Worm (Caenorhabditis elegans) whole organism, L4 larva: ENCODE data around the gene C36A4.4.
"Not testable (repeated sequence)": the region's sequence is repeated elsewhere in the genome, so short reads cannot be mapped to it uniquely, and the experiment has no call there.

Experiments
- F37D6.2 ChIP-seq: sonication (generic microtip); optimal IDR thresholded peaks from 2 replicates; lab custom pipeline; 2016; ENCODE audit warnings: mild to moderate bottlenecking, missing genetic modification characterization, missing compliant biosample characterization
- aha-1 ChIP-seq: fragments of 150-350 bp; peaks from one replicate; lab custom pipeline; 2014; ENCODE audit warnings: missing biosample characterization, missing genetic modification characterization
- ceh-20 ChIP-seq: fragments of 200-800 bp; sonication (Bioruptor generic); IDR thresholded peaks from 2 replicates; pipeline ENCODE4 v1.3.6; 2022; ENCODE audit warnings: missing genetic modification reagents, missing genetic modification characterization, missing compliant biosample characterization
- ceh-28 ChIP-seq: fragments of 150-350 bp; optimal IDR thresholded peaks from 2 replicates; lab custom pipeline; 2014; ENCODE audit warnings: missing biosample characterization, missing genetic modification reagents, missing genetic modification characterization
- daf-12 ChIP-seq: fragments of 150-350 bp; optimal IDR thresholded peaks from 2 replicates; lab custom pipeline; 2014; ENCODE audit warnings: missing biosample characterization, missing genetic modification reagents, missing genetic modification characterization
- daf-16 ChIP-seq, 3 experiments: sonication (generic microtip); optimal IDR thresholded peaks; 2 replicates each; lab custom pipeline; 2016 to 2017; ENCODE audit warnings: missing genetic modification characterization in 3 of 3, missing genetic modification reagents in 3 of 3, mild to moderate bottlenecking in 2 of 3, missing compliant biosample characterization in 2 of 3, missing biosample characterization in 1 of 3, moderate library complexity in 1 of 3
- daf-8 ChIP-seq: fragments of 200-800 bp; sonication (Bioruptor generic); IDR thresholded peaks from 2 replicates; pipeline ENCODE4 v1.3.6; 2022; ENCODE audit warnings: missing genetic modification characterization, missing compliant biosample characterization
- dmd-6 ChIP-seq: fragments of 200-800 bp; sonication (Bioruptor generic); IDR thresholded peaks from 2 replicates; pipeline ENCODE4 v1.3.6; 2022; ENCODE audit warnings: missing genetic modification reagents, missing genetic modification characterization, missing compliant biosample characterization
- dmd-8 ChIP-seq: fragments of 200-800 bp; sonication (Bioruptor generic); IDR thresholded peaks from 2 replicates; pipeline ENCODE4 v1.3.6; 2022; ENCODE audit warnings: missing genetic modification characterization, missing compliant biosample characterization
- dpl-1 ChIP-seq: fragments of 150-350 bp; optimal IDR thresholded peaks from 2 replicates; lab custom pipeline; 2014; ENCODE audit warnings: missing biosample characterization, missing genetic modification reagents, missing genetic modification characterization
- duxl-1 ChIP-seq: sonication (generic microtip); optimal IDR thresholded peaks from 2 replicates; lab custom pipeline; 2016; ENCODE audit warnings: mild to moderate bottlenecking, missing genetic modification characterization, moderate library complexity, missing compliant biosample characterization; ENCODE audit not compliant: poor library complexity
- dve-1 ChIP-seq: sonication (generic microtip); optimal IDR thresholded peaks from 2 replicates; lab custom pipeline; 2017; ENCODE audit warnings: antibody characterized with exemption, mild to moderate bottlenecking, missing genetic modification characterization, missing compliant biosample characterization; ENCODE audit not compliant: insufficient read depth
- egl-27 ChIP-seq: sonication (generic microtip); optimal IDR thresholded peaks from 3 replicates; lab custom pipeline; 2017; ENCODE audit warnings: missing biosample characterization, missing genetic modification reagents, missing genetic modification characterization
- hlh-11 ChIP-seq: fragments of 200-800 bp; sonication (Bioruptor generic); optimal IDR thresholded peaks from 2 replicates; lab custom pipeline; 2018; ENCODE audit warnings: mild to moderate bottlenecking, missing genetic modification characterization, missing compliant biosample characterization
- hlh-30 ChIP-seq: sonication (generic microtip); optimal IDR thresholded peaks from 2 replicates; lab custom pipeline; 2017; ENCODE audit warnings: antibody characterized with exemption, mild to moderate bottlenecking, missing genetic modification characterization, missing compliant biosample characterization; ENCODE audit not compliant: insufficient read depth
- lin-13 ChIP-seq: fragments of 150-350 bp; optimal IDR thresholded peaks from 2 replicates; lab custom pipeline; 2014; ENCODE audit warnings: missing biosample characterization, missing genetic modification reagents, missing genetic modification characterization
- lin-15B ChIP-seq: fragments of 150-350 bp; sonication (generic microtip); optimal IDR thresholded peaks from 3 replicates; lab custom pipeline; 2014; ENCODE audit warnings: missing biosample characterization, missing genetic modification characterization
- lsy-2 ChIP-seq, 2 experiments: fragments of 150-350 bp in 1 of 2; sonication (generic microtip) in 1 of 2; optimal IDR thresholded peaks; 2 replicates each; lab custom pipeline; 2014 to 2017; ENCODE audit warnings: missing biosample characterization in 2 of 2, missing genetic modification characterization in 2 of 2
- madf-5 ChIP-seq, 2 experiments: fragments of 200-800 bp; sonication (Bioruptor generic); IDR thresholded peaks; 2 replicates each; pipeline ENCODE4 v1.3.6; 2022; ENCODE audit warnings: missing compliant biosample characterization in 2 of 2, missing genetic modification characterization in 2 of 2
- madf-9 ChIP-seq: fragments of 200-800 bp; sonication (Bioruptor generic); conservative IDR thresholded peaks from 2 replicates; pipeline ENCODE4 v1.3.6; 2022; ENCODE audit warnings: missing genetic modification reagents, missing genetic modification characterization, missing compliant biosample characterization
- mdl-1 ChIP-seq, 2 experiments: fragments of 150-350 bp in 1 of 2; sonication (generic microtip) in 1 of 2; optimal IDR thresholded peaks; 2 replicates each; lab custom pipeline; 2014 to 2017; ENCODE audit warnings: missing biosample characterization in 2 of 2, missing genetic modification characterization in 2 of 2
- mep-1 ChIP-seq: fragments of 150-350 bp; sonication (generic microtip); optimal IDR thresholded peaks from 3 replicates; lab custom pipeline; 2014; ENCODE audit warnings: missing biosample characterization, missing genetic modification characterization
- mes-2 ChIP-seq: sonication (generic microtip); optimal IDR thresholded peaks from 2 replicates; lab custom pipeline; 2016; ENCODE audit warnings: missing genotype, mild to moderate bottlenecking, missing genetic modification characterization, missing compliant biosample characterization; ENCODE audit not compliant: poor library complexity, severe bottlenecking
- nhr-10 ChIP-seq: fragments of 150-350 bp; optimal IDR thresholded peaks from 2 replicates; lab custom pipeline; 2014; ENCODE audit warnings: missing biosample characterization, missing genetic modification characterization
- nhr-237 ChIP-seq: sonication (generic microtip); optimal IDR thresholded peaks from 2 replicates; lab custom pipeline; 2017; ENCODE audit warnings: missing biosample characterization, missing genetic modification characterization
- nhr-28 ChIP-seq: fragments of 150-350 bp; optimal IDR thresholded peaks from 2 replicates; lab custom pipeline; 2014; ENCODE audit warnings: missing biosample characterization, missing genetic modification characterization
- nhr-48 ChIP-seq: sonication (generic microtip); optimal IDR thresholded peaks from 2 replicates; lab custom pipeline; 2016; ENCODE audit warnings: mild to moderate bottlenecking, missing genetic modification characterization, missing compliant biosample characterization
- nhr-6 ChIP-seq: fragments of 150-350 bp; optimal IDR thresholded peaks from 2 replicates; lab custom pipeline; 2014; ENCODE audit warnings: missing biosample characterization, missing genetic modification characterization
- nhr-77 ChIP-seq: fragments of 150-350 bp; optimal IDR thresholded peaks from 2 replicates; lab custom pipeline; 2014; ENCODE audit warnings: missing biosample characterization, missing genetic modification characterization
- pha-4 ChIP-seq, 2 experiments: fragments of 150-350 bp in 1 of 2; fragments of 200-800 bp in 1 of 2; sonication (Bioruptor generic) in 1 of 2; IDR thresholded peaks in 1 of 2; optimal IDR thresholded peaks in 1 of 2; 2 replicates each; pipeline versions ENCODE4 v1.3.6 to Lab custom; 2014 to 2022; ENCODE audit warnings: missing genetic modification characterization in 2 of 2, missing genetic modification reagents in 2 of 2, missing biosample characterization in 1 of 2, missing compliant biosample characterization in 1 of 2
- php-3 ChIP-seq: fragments of 200-800 bp; sonication (Bioruptor generic); IDR thresholded peaks from 2 replicates; pipeline ENCODE4 v1.3.6; 2022; ENCODE audit warnings: missing genetic modification reagents, missing genetic modification characterization, missing compliant biosample characterization
- pqm-1 ChIP-seq: sonication (generic microtip); optimal IDR thresholded peaks from 2 replicates; lab custom pipeline; 2017; ENCODE audit warnings: missing biosample characterization, missing genetic modification characterization
- set-16 ChIP-seq: fragments of 200-800 bp; sonication (Bioruptor generic); IDR thresholded peaks from 2 replicates; pipeline ENCODE4 v1.3.6; 2022; ENCODE audit warnings: missing genetic modification reagents, missing genetic modification characterization, missing compliant biosample characterization
- skn-1 ChIP-seq: fragments of 150-350 bp; optimal IDR thresholded peaks from 2 replicates; lab custom pipeline; 2014; ENCODE audit warnings: missing biosample characterization, missing genetic modification characterization
- snpc-1.2 ChIP-seq: fragments of 200-800 bp; sonication (Bioruptor generic); IDR thresholded peaks from 2 replicates; pipeline ENCODE4 v1.3.6; 2022; ENCODE audit warnings: missing genetic modification reagents, missing genetic modification characterization, missing compliant biosample characterization
- snpc-4 ChIP-seq: fragments of 150-350 bp; optimal IDR thresholded peaks from 2 replicates; lab custom pipeline; 2014; ENCODE audit warnings: missing biosample characterization, missing genetic modification characterization
- tra-1 ChIP-seq: fragments of 200-800 bp; sonication (Bioruptor generic); IDR thresholded peaks from 2 replicates; pipeline ENCODE4 v1.3.6; 2022; ENCODE audit warnings: missing genetic modification reagents, missing genetic modification characterization, missing compliant biosample characterization
- vab-7 ChIP-seq: fragments of 200-800 bp; sonication (Bioruptor generic); IDR thresholded peaks from 2 replicates; pipeline ENCODE4 v1.3.6; 2022; ENCODE audit warnings: missing genetic modification reagents, missing genetic modification characterization, missing compliant biosample characterization
- zag-1 ChIP-seq: fragments of 150-350 bp; optimal IDR thresholded peaks from 2 replicates; lab custom pipeline; 2014; ENCODE audit warnings: missing biosample characterization, missing genetic modification characterization
- zfp-2 ChIP-seq: sonication (generic microtip); optimal IDR thresholded peaks from 2 replicates; lab custom pipeline; 2016; ENCODE audit warnings: mild to moderate bottlenecking, missing genetic modification characterization, missing compliant biosample characterization
- zfp-3 ChIP-seq: fragments of 200-800 bp; sonication (Bioruptor generic); conservative IDR thresholded peaks from 2 replicates; pipeline ENCODE4 v1.3.6; 2022; ENCODE audit warnings: missing genetic modification reagents, missing genetic modification characterization, missing compliant biosample characterization
- zip-2 ChIP-seq: fragments of 150-350 bp; optimal IDR thresholded peaks from 2 replicates; lab custom pipeline; 2014; ENCODE audit warnings: missing biosample characterization, missing genetic modification characterization
- ztf-7 ChIP-seq: fragments of 150-350 bp; optimal IDR thresholded peaks from 2 replicates; lab custom pipeline; 2014; ENCODE audit warnings: missing biosample characterization, missing genetic modification characterization

The C36A4.4 gene

DNA sequence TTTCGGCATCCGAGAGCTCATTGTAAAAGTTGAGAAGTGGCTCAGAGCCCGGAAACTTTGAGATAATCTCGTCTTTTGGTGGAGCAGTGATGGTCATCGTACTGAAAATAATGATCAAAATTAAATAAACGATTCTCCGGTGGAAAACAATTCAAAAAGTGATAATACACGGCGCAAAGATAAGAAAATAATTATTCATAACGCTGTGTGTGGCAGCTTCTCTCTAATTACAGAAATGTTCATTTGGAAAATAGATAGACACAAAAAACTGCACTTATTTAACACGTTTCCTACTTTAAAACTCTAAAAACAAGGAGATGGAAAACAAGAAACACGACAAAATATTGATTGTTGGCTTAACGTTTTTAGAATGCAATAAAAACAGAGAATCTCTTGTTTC lies at the start of gene C36A4.4:
C36A4.4 (minus strand) TSS at position 101 of the 400 bp plus-strand sequence.
- not testable (repeated sequence) for TF ChIP-seq zip-2 (tag; lab: Kevin White, UChicago); ztf-7 (tag; lab: Kevin White, UChicago); zag-1

- TF ChIP-seq nhr-48 (tag; lab: Kevin White, UChicago) (no peak), egl-27 (no peak), dve-1 (peak; percentile 15), F37D6.2 (tag; lab: Kevin White, UChicago) (no peak), set-16 (no peak), nhr-6 (tag; lab: Kevin White, UChicago) (peak; percentile 32), madf-9 (GFP tag; lab: Robert Waterston, UW) (no peak), pha-4 (GFP tag; IDR thresholded peaks at IDR 0.05; lab: Robert Waterston, UW) (no peak), pha-4 (tag; optimal IDR thresholded peaks at IDR 0.05; lab: Kevin White, UChicago) (peak; percentile 33), dpl-1 (GFP tag; lab: Kevin White, UChicago) (no peak), aha-1 (tag; lab: Kevin White, UChicago) (peak; percentile 77)
These were observed 46.5 kb upstream of the C36A4.4 start for ce11 chrIII:3889896-3890295.

- TF ChIP-seq snpc-1.2 (GFP tag; lab: Robert Waterston, UW) = no peak
- no peak for TF ChIP-seq mdl-1 (tag; optimal IDR thresholded peaks at IDR 0.05; lab: Kevin White, UChicago)
- TF ChIP-seq set-16 = no peak
- no peak for TF ChIP-seq nhr-237 (tag; lab: Kevin White, UChicago)
- TF ChIP-seq mep-1 = peak; percentile 33
- no peak for TF ChIP-seq lin-15B
- peak; percentile 2 for TF ChIP-seq aha-1 (tag; lab: Kevin White, UChicago)
- no peak for TF ChIP-seq tra-1 (GFP tag; lab: Robert Waterston, UW)
- TF ChIP-seq zag-1 = no peak
- TF ChIP-seq mes-2 (tag; lab: Kevin White, UChicago) = peak; percentile 28
- TF ChIP-seq dpl-1 (GFP tag; lab: Kevin White, UChicago) = peak; percentile 42
- peak; percentile 44 for TF ChIP-seq nhr-6 (tag; lab: Kevin White, UChicago)
- TF ChIP-seq nhr-77 (tag; lab: Kevin White, UChicago) = peak; percentile 78
- peak; percentile 69 for TF ChIP-seq hlh-11 (tag; lab: Kevin White, UChicago)
- no peak for TF ChIP-seq snpc-4 (tag; lab: Kevin White, UChicago)
- no peak for TF ChIP-seq zfp-2 (tag; lab: Kevin White, UChicago)
- TF ChIP-seq zfp-3 (GFP tag; lab: Robert Waterston, UW) = no peak
- TF ChIP-seq madf-5 (GFP tag; IDR thresholded peaks at IDR 0.05; lab: Robert Waterston, UW) = no peak
- TF ChIP-seq nhr-48 (tag; lab: Kevin White, UChicago) = no peak
- no peak for TF ChIP-seq dmd-8 (GFP tag; lab: Robert Waterston, UW)
- peak; percentile 77 for TF ChIP-seq lin-13
- TF ChIP-seq vab-7 = no peak
- peak; percentile 77 for TF ChIP-seq pqm-1 (tag; lab: Kevin White, UChicago)
- TF ChIP-seq duxl-1 (tag; lab: Kevin White, UChicago) = no peak
- TF ChIP-seq skn-1 = no peak
- TF ChIP-seq nhr-10 (tag; lab: Kevin White, UChicago) = no peak
- TF ChIP-seq ceh-28 (tag; lab: Kevin White, UChicago) = no peak
- TF ChIP-seq ztf-7 (tag; lab: Kevin White, UChicago) = no peak
- no peak for TF ChIP-seq daf-12 (tag; lab: Kevin White, UChicago)
- TF ChIP-seq lsy-2 (tag; optimal IDR thresholded peaks at IDR 0.05; lab: Kevin White, UChicago) = peak in 1 of 2 experiments; percentile 37
- no peak for TF ChIP-seq daf-8 (GFP tag; lab: Robert Waterston, UW)
- TF ChIP-seq dve-1 = peak; percentile 62
- no peak for TF ChIP-seq zip-2 (tag; lab: Kevin White, UChicago)
- TF ChIP-seq pha-4 (GFP tag; IDR thresholded peaks at IDR 0.05; lab: Robert Waterston, UW) = no peak
- TF ChIP-seq pha-4 (tag; optimal IDR thresholded peaks at IDR 0.05; lab: Kevin White, UChicago) = peak; percentile 13
- TF ChIP-seq F37D6.2 (tag; lab: Kevin White, UChicago) = no peak
- peak; percentile 41; the same call in 1 of the 2 replicates for TF ChIP-seq dmd-6 (GFP tag; lab: Robert Waterston, UW)
- TF ChIP-seq hlh-30 (tag; lab: Kevin White, UChicago) = no peak
- no peak for TF ChIP-seq php-3
- no peak for TF ChIP-seq daf-16 (GFP tag; optimal IDR thresholded peaks at IDR 0.05; lab: Kevin White, UChicago)
- TF ChIP-seq daf-16 (tag; optimal IDR thresholded peaks at IDR 0.05; lab: Kevin White, UChicago) = peak; percentile 57
- TF ChIP-seq nhr-28 (tag; lab: Kevin White, UChicago) = peak; percentile 91
- TF ChIP-seq ceh-20 (GFP tag; lab: Robert Waterston, UW) = no peak
These were observed 44.2 kb upstream of the C36A4.4 start for ce11 chrIII:3887586-3887985.
